Worm (Caenorhabditis elegans): ENCODE results near the gene srbc-45.

DNA sequence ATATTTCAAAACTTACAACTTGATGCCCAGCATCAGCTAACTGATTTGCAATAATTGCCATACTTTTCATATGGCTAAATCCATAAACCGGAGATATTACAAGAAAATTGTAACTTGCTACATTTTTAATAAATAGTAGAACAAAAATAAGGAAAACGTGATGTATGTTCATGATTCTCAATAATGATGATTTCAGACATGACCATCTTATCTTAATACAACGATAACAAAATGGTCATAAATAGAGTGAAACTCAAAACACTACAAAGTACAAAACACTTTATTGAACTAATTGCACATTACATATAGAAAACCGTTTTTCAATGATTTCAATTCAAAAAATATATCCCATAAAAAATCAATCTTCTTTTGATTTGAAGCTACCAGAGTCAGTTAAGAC lies 10.6 kb upstream of the srbc-45 start, which contains the start of gene ugt-5:
- TF ChIP-seq lin-13 (GFP tag; optimal IDR thresholded peaks at IDR 0.05) (no peak), unc-86 (tag; optimal IDR thresholded peaks at IDR 0.05) (no peak), irx-1 (tag; optimal IDR thresholded peaks at IDR 0.05) (no peak), fkh-10 (GFP tag; optimal IDR thresholded peaks at IDR 0.05) (no peak), ztf-4 (tag; optimal IDR thresholded peaks at IDR 0.05) (no peak), ama-1 (optimal IDR thresholded peaks at IDR 0.05) (no peak), zag-1 (tag; optimal IDR thresholded peaks at IDR 0.05) (no peak), snpc-4 (tag; optimal IDR thresholded peaks at IDR 0.05) (no peak), nhr-28 (tag; optimal IDR thresholded peaks at IDR 0.05) (no peak), nhr-12 (tag; optimal IDR thresholded peaks at IDR 0.05) (no peak), nhr-76 (tag; optimal IDR thresholded peaks at IDR 0.05) (no peak), mdl-1 (tag; optimal IDR thresholded peaks at IDR 0.05) (no peak)
